Fruit fly (Drosophila melanogaster): ENCODE measurements around the gene CG14315.

CG14315 gene

DNA sequence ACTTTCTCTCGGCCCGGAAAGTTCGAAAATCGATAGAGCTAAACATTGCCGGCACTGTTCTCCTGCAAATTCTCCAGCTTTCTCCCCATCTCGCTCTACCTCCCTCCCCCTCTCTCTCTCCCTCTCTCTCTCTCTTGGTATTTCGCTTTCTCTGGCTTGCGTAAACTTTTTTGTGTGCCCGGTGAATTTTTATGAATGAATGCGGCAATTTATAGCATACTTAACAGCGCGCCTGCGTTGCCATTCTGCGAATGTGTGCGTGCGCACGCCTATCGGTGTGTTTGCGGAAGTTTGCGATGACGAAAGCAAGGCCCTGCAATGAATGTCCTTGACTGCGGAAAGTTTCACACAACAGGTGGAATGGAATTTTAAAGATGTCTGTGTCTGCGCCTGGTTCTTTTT, 46.8 kb upstream of the CG14315 start (continued):
- TF ChIP-seq Dll (GFP tag; IDR thresholded peaks at IDR 0.05; ENCODE audit: partially characterized antibody): no peak
- TF ChIP-seq Nf-YB (GFP tag; optimal IDR thresholded peaks at IDR 0.05): peak; percentile 27
- no peak for TF ChIP-seq tll (GFP tag; optimal IDR thresholded peaks at IDR 0.05)
- no peak for TF ChIP-seq Poxn (GFP tag; IDR thresholded peaks at IDR 0.05)
- no peak for TF ChIP-seq CG34376 (GFP tag; optimal IDR thresholded peaks at IDR 0.05)
- TF ChIP-seq CG17186 (GFP tag; optimal IDR thresholded peaks at IDR 0.05): no peak
- TF ChIP-seq CG34422 (GFP tag; IDR thresholded peaks at IDR 0.05): peak; percentile 42; the same call in 1 of the 3 replicates
- TF ChIP-seq Aef1 (GFP tag; IDR thresholded peaks at IDR 0.05): no peak
- TF ChIP-seq ewg (GFP tag; optimal IDR thresholded peaks at IDR 0.05): peak; percentile 98
- TF ChIP-seq CG1792 (GFP tag; optimal IDR thresholded peaks at IDR 0.05): no peak
- no peak for TF ChIP-seq org-1 (GFP tag; optimal IDR thresholded peaks at IDR 0.05)
- TF ChIP-seq sob (GFP tag; IDR thresholded peaks at IDR 0.05): no peak
- TF ChIP-seq knrl (GFP tag; IDR thresholded peaks at IDR 0.05; ENCODE audit: partially characterized antibody): peak; percentile 29; the same call in 1 of the 3 replicates
- TF ChIP-seq slou (GFP tag; optimal IDR thresholded peaks at IDR 0.05): no peak
- TF ChIP-seq stc (GFP tag; IDR thresholded peaks at IDR 0.05): no peak
- TF ChIP-seq ham (GFP tag; IDR thresholded peaks at IDR 0.05): no peak
- no peak for TF ChIP-seq Doc2 (GFP tag; IDR thresholded peaks at IDR 0.05)
- TF ChIP-seq shn (GFP tag; optimal IDR thresholded peaks at IDR 0.05): no peak
- TF ChIP-seq CG8944 (GFP tag; optimal IDR thresholded peaks at IDR 0.05): no peak
- no peak for TF ChIP-seq phol (tag; optimal IDR thresholded peaks at IDR 0.05)
- TF ChIP-seq wek (GFP tag; optimal IDR thresholded peaks at IDR 0.05): no peak
- 0 out of 2 replicates have a peak, but pooled peaks have one; percentile 29 for TF ChIP-seq CG32767 (GFP tag; IDR thresholded peaks at IDR 0.05)
- no peak for TF ChIP-seq CG5245 (GFP tag; optimal IDR thresholded peaks at IDR 0.05)
- TF ChIP-seq CG15269 (tag; optimal IDR thresholded peaks at IDR 0.05): no peak
- no peak for TF ChIP-seq MESR4 (GFP tag; optimal IDR thresholded peaks at IDR 0.05)
- TF ChIP-seq C15 (GFP tag; IDR thresholded peaks at IDR 0.05): no peak
- no peak for TF ChIP-seq CG7556 (GFP tag; optimal IDR thresholded peaks at IDR 0.05)
- TF ChIP-seq Drgx (GFP tag; IDR thresholded peaks at IDR 0.05): 0 out of 2 replicates have a peak, but pooled peaks have one; percentile 15
- TF ChIP-seq aop (GFP tag; IDR thresholded peaks at IDR 0.05): no peak
- peak; percentile 63 for TF ChIP-seq crol (GFP tag; IDR thresholded peaks at IDR 0.05)
- TF ChIP-seq Camta (GFP tag; optimal IDR thresholded peaks at IDR 0.05): no peak
- no peak for TF ChIP-seq CG8388 (GFP tag; optimal IDR thresholded peaks at IDR 0.05)
- no peak for TF ChIP-seq dpn (GFP tag; optimal IDR thresholded peaks at IDR 0.05)
- no peak for TF ChIP-seq CG9817 (tag; optimal IDR thresholded peaks at IDR 0.05)
- no peak for TF ChIP-seq CG1602 (GFP tag; optimal IDR thresholded peaks at IDR 0.05)
- TF ChIP-seq Six4 (GFP tag; optimal IDR thresholded peaks at IDR 0.05): no peak
- TF ChIP-seq kay (GFP tag; optimal IDR thresholded peaks at IDR 0.05): no peak
- no peak for TF ChIP-seq CG10366 (GFP tag; IDR thresholded peaks at IDR 0.05)
- TF ChIP-seq Dbx (GFP tag; IDR thresholded peaks at IDR 0.05): no peak
- no peak for TF ChIP-seq Mad (GFP tag; optimal IDR thresholded peaks at IDR 0.05)
- no peak for TF ChIP-seq CG15479 (GFP tag; optimal IDR thresholded peaks at IDR 0.05)
- TF ChIP-seq Sry-δ (GFP tag; optimal IDR thresholded peaks at IDR 0.05): no peak
- TF ChIP-seq Sin3A (optimal IDR thresholded peaks at IDR 0.05): no peak

DNA sequence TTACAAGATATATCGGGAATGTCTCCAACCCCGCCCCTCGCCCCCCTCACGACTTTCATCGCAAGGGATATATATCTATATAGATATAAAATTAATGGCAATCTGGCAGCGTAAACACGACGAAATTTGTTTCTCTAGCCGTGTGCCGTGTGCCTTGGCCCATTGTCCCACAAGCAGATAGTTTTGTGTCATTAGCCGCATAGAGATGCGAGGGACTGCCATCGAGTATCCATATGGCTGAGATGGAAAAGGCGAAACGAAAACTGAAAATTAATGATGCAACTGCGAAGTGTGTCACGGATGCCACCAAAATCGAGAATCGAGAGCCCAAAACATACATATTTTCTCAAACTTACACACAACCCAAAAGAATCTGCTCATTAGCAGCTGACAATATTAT, 43.7 kb upstream of the CG14315 start:
- TF ChIP-seq knrl (GFP tag; IDR thresholded peaks at IDR 0.05; ENCODE audit: partially characterized antibody) (no peak), Pdp1 (GFP tag; optimal IDR thresholded peaks at IDR 0.05) (peak in 1 of 2 experiments; percentile 51), CG12769 (tag; optimal IDR thresholded peaks at IDR 0.05) (peak; percentile 4), mld (GFP tag; IDR thresholded peaks at IDR 0.05; ENCODE audit: partially characterized antibody) (no peak), CG10543 (GFP tag; optimal IDR thresholded peaks at IDR 0.05) (peak; percentile 52), CG2199 (GFP tag; IDR thresholded peaks at IDR 0.05) (0 out of 3 replicates have a peak, but pooled peaks have one; percentile 64), Gsc (GFP tag; IDR thresholded peaks at IDR 0.05) (no peak), crol (GFP tag; IDR thresholded peaks at IDR 0.05) (0 out of 2 replicates have a peak, but pooled peaks have one; percentile 15), sd (tag; optimal IDR thresholded peaks at IDR 0.05) (peak; percentile 80), nau (GFP tag; optimal IDR thresholded peaks at IDR 0.05) (peak; percentile 1), chinmo (GFP tag; IDR thresholded peaks at IDR 0.05; ENCODE audit: partially characterized antibody) (0 out of 4 replicates have a peak, but pooled peaks have one; percentile 19), CG4328 (GFP tag; optimal IDR thresholded peaks at IDR 0.05) (peak; percentile 53), tgo (GFP tag; IDR thresholded peaks at IDR 0.05) (no peak)

All from whole organism, embryonic.